Worm (Caenorhabditis elegans) whole organism, early embryonic: ENCODE data around the gene B0416.4.

Experiments
- B0310.2 ChIP-seq: sonication (generic microtip); optimal IDR thresholded peaks from 2 replicates; lab custom pipeline; 2016; ENCODE audit warnings: mild to moderate bottlenecking, missing genetic modification characterization, missing compliant biosample characterization
- F13C5.2 ChIP-seq: sonication (generic microtip); optimal IDR thresholded peaks from 2 replicates; lab custom pipeline; 2017; ENCODE audit warnings: mild to moderate bottlenecking, missing genetic modification characterization, inconsistent platforms, missing compliant biosample characterization
- aly-1 ChIP-seq: sonication (generic microtip); optimal IDR thresholded peaks from 2 replicates; lab custom pipeline; 2016; ENCODE audit warnings: missing genetic modification characterization, missing compliant biosample characterization
- ama-1 ChIP-seq: fragments of 150-350 bp; optimal IDR thresholded peaks from 2 replicates; lab custom pipeline; 2014
- ceh-13 ChIP-seq: fragments of 200-800 bp; sonication (Bioruptor generic); optimal IDR thresholded peaks from 2 replicates; lab custom pipeline; 2018; ENCODE audit warnings: mild to moderate bottlenecking, missing genetic modification characterization, missing compliant biosample characterization
- ceh-36 ChIP-seq: sonication (generic microtip); optimal IDR thresholded peaks from 2 replicates; lab custom pipeline; 2016; ENCODE audit warnings: missing genetic modification characterization, inconsistent platforms, missing compliant biosample characterization
- flt-1 ChIP-seq: fragments of 200-800 bp; sonication (Bioruptor generic); IDR thresholded peaks from 2 replicates; pipeline ENCODE4 v1.3.6; 2022; ENCODE audit warnings: missing genetic modification characterization, missing compliant biosample characterization
- hmg-4 ChIP-seq: fragments of 200-800 bp; sonication (Bioruptor generic); optimal IDR thresholded peaks from 2 replicates; lab custom pipeline; 2018; ENCODE audit warnings: mild to moderate bottlenecking, missing genetic modification characterization, missing compliant biosample characterization
- hnd-1 ChIP-seq: sonication (generic microtip); optimal IDR thresholded peaks from 2 replicates; lab custom pipeline; 2016; ENCODE audit warnings: missing genetic modification characterization, missing compliant biosample characterization
- pes-1 ChIP-seq: fragments of 200-800 bp; sonication (Bioruptor generic); IDR thresholded peaks from 2 replicates; pipeline ENCODE4 v1.3.6; 2022; ENCODE audit warnings: missing genetic modification reagents, missing genetic modification characterization, missing compliant biosample characterization
- scrt-1 ChIP-seq: fragments of 200-800 bp; sonication (Bioruptor generic); IDR thresholded peaks from 2 replicates; pipeline ENCODE4 v1.3.6; 2022; ENCODE audit warnings: missing genetic modification characterization, missing compliant biosample characterization
- tbx-11 ChIP-seq: fragments of 200-800 bp; sonication (Bioruptor generic); IDR thresholded peaks from 2 replicates; pipeline ENCODE4 v1.3.6; 2022; ENCODE audit warnings: missing genetic modification characterization, missing compliant biosample characterization
- tra-4 ChIP-seq: sonication (generic microtip); optimal IDR thresholded peaks from 2 replicates; lab custom pipeline; 2017; ENCODE audit warnings: missing genetic modification characterization, missing compliant biosample characterization

ce11 chrX:9233805-9234204 is 44.9 kb upstream of the B0416.4 start:
- TF ChIP-seq pes-1 (GFP tag; lab: Robert Waterston, UW) = no peak
- TF ChIP-seq scrt-1 (GFP tag; lab: Robert Waterston, UW) = no peak
- TF ChIP-seq ceh-36 (tag; lab: Kevin White, UChicago) = no peak
- TF ChIP-seq ama-1 (lab: Kevin White, UChicago) = no peak
- no peak for TF ChIP-seq hnd-1 (tag; lab: Kevin White, UChicago)
- no peak for TF ChIP-seq F13C5.2 (tag; lab: Kevin White, UChicago)
- no peak for TF ChIP-seq ceh-13 (GFP tag; lab: Kevin White, UChicago)
- TF ChIP-seq tra-4 (tag; lab: Kevin White, UChicago) = no peak
- no peak for TF ChIP-seq flt-1 (GFP tag; lab: Robert Waterston, UW)
- TF ChIP-seq tbx-11 (GFP tag; lab: Robert Waterston, UW) = no peak
- no peak for TF ChIP-seq aly-1 (tag; lab: Kevin White, UChicago)
- TF ChIP-seq B0310.2 (tag; lab: Kevin White, UChicago) = no peak
- TF ChIP-seq hmg-4 (GFP tag; lab: Kevin White, UChicago) = no peak
